Worm (Caenorhabditis elegans) whole organism, L1 larva: Measurements from ENCODE around the gene C08B6.14.

Experiments
- C16A3.4 ChIP-seq: fragments of 150-350 bp; optimal IDR thresholded peaks from 2 replicates; lab custom pipeline; 2014; ENCODE audit warnings: missing biosample characterization, missing genetic modification characterization
- Y116A8C.19 ChIP-seq: sonication (generic microtip); optimal IDR thresholded peaks from 2 replicates; lab custom pipeline; 2016; ENCODE audit warnings: missing compliant biosample characterization, missing genetic modification characterization, borderline replicate concordance
- ama-1 ChIP-seq: fragments of 150-350 bp; optimal IDR thresholded peaks from 2 replicates; lab custom pipeline; 2014
- blmp-1 ChIP-seq: fragments of 150-350 bp; optimal IDR thresholded peaks from 2 replicates; lab custom pipeline; 2014; ENCODE audit warnings: missing biosample characterization, missing genetic modification characterization
- ceh-63 ChIP-seq: fragments of 200-800 bp; sonication (Bioruptor generic); optimal IDR thresholded peaks from 2 replicates; lab custom pipeline; 2018; ENCODE audit warnings: mild to moderate bottlenecking, missing genetic modification characterization, missing compliant biosample characterization
- ceh-88 ChIP-seq: fragments of 200-800 bp; sonication (Bioruptor generic); IDR thresholded peaks from 2 replicates; pipeline ENCODE4 v1.3.6; 2022; ENCODE audit warnings: missing genetic modification characterization, missing compliant biosample characterization
- ceh-90 ChIP-seq: sonication (generic microtip); optimal IDR thresholded peaks from 2 replicates; lab custom pipeline; 2016; ENCODE audit warnings: missing genetic modification characterization, missing compliant biosample characterization
- dpl-1 ChIP-seq, 3 experiments: fragments of 150-350 bp in 2 of 3; sonication (generic microtip) in 1 of 3; optimal IDR thresholded peaks; 2 replicates each; lab custom pipeline; 2014 to 2017; ENCODE audit warnings: missing biosample characterization in 3 of 3, missing genetic modification characterization in 3 of 3, missing genetic modification reagents in 3 of 3
- efl-3 ChIP-seq: fragments of 200-800 bp; sonication (Bioruptor generic); optimal IDR thresholded peaks from 2 replicates; lab custom pipeline; 2018; ENCODE audit warnings: mild to moderate bottlenecking, missing genetic modification characterization, missing compliant biosample characterization
- egl-13 ChIP-seq: sonication (generic microtip); optimal IDR thresholded peaks from 2 replicates; lab custom pipeline; 2016; ENCODE audit warnings: missing genotype, missing genetic modification reagents, missing genetic modification characterization, missing compliant biosample characterization
- egl-27 ChIP-seq, 2 experiments: fragments of 150-350 bp in 1 of 2; sonication (generic microtip); optimal IDR thresholded peaks; 3 replicates each; lab custom pipeline; 2017 to 2018; ENCODE audit warnings: missing biosample characterization in 2 of 2, missing genetic modification characterization in 2 of 2, missing genetic modification reagents in 2 of 2
- elt-2 ChIP-seq: sonication (generic microtip); optimal IDR thresholded peaks from 2 replicates; lab custom pipeline; 2016; ENCODE audit warnings: missing genetic modification characterization, mild to moderate bottlenecking, inconsistent platforms, missing compliant biosample characterization, missing genetic modification reagents
- ets-5 ChIP-seq: fragments of 200-800 bp; sonication (Bioruptor generic); IDR thresholded peaks from 2 replicates; pipeline ENCODE4 v1.3.6; 2022; ENCODE audit warnings: missing genetic modification characterization, missing compliant biosample characterization
- fkh-10 ChIP-seq: sonication (generic microtip); optimal IDR thresholded peaks from 2 replicates; lab custom pipeline; 2017; ENCODE audit warnings: missing biosample characterization, missing genetic modification reagents, missing genetic modification characterization
- fkh-8 ChIP-seq: sonication (generic microtip); optimal IDR thresholded peaks from 2 replicates; lab custom pipeline; 2016; ENCODE audit warnings: mild to moderate bottlenecking, missing genetic modification characterization, missing compliant biosample characterization
- fos-1 ChIP-seq: fragments of 150-350 bp; optimal IDR thresholded peaks from 2 replicates; lab custom pipeline; 2014; ENCODE audit warnings: missing biosample characterization, missing genetic modification characterization
- hlh-17 ChIP-seq: fragments of 200-800 bp; sonication (Bioruptor generic); optimal IDR thresholded peaks from 2 replicates; lab custom pipeline; 2018; ENCODE audit warnings: missing genetic modification characterization, mild to moderate bottlenecking, missing compliant biosample characterization, moderate library complexity, borderline replicate concordance
- hlh-4 ChIP-seq: sonication (generic microtip); optimal IDR thresholded peaks from 2 replicates; lab custom pipeline; 2016; ENCODE audit warnings: mild to moderate bottlenecking, missing genetic modification characterization, missing compliant biosample characterization
- irx-1 ChIP-seq: sonication (generic microtip); optimal IDR thresholded peaks from 2 replicates; lab custom pipeline; 2016; ENCODE audit warnings: missing genetic modification characterization, missing compliant biosample characterization
- isw-1 ChIP-seq: fragments of 200-800 bp; sonication (Bioruptor generic); IDR thresholded peaks from 2 replicates; pipeline ENCODE4 v1.3.6; 2022; ENCODE audit warnings: missing genetic modification characterization, missing compliant biosample characterization
- jun-1 ChIP-seq: fragments of 150-350 bp; optimal IDR thresholded peaks from 2 replicates; lab custom pipeline; 2014; ENCODE audit warnings: missing biosample characterization, missing genetic modification reagents, missing genetic modification characterization
- lin-14 ChIP-seq: fragments of 200-800 bp; sonication (Bioruptor generic); optimal IDR thresholded peaks from 2 replicates; lab custom pipeline; 2018; ENCODE audit warnings: mild to moderate bottlenecking, missing genetic modification characterization, moderate library complexity, missing compliant biosample characterization
- lin-39 ChIP-seq: fragments of 150-350 bp; optimal IDR thresholded peaks from 2 replicates; lab custom pipeline; 2014; ENCODE audit warnings: missing biosample characterization, missing genetic modification reagents, missing genetic modification characterization
- lir-3 ChIP-seq: sonication (generic microtip); optimal IDR thresholded peaks from 2 replicates; lab custom pipeline; 2016; ENCODE audit warnings: mild to moderate bottlenecking, missing genetic modification characterization, moderate library complexity, missing compliant biosample characterization; ENCODE audit not compliant: poor library complexity
- mef-2 ChIP-seq: fragments of 150-350 bp; optimal IDR thresholded peaks from 2 replicates; lab custom pipeline; 2014; ENCODE audit warnings: missing biosample characterization, missing genetic modification characterization
- nhr-20 ChIP-seq: sonication (generic microtip); optimal IDR thresholded peaks from 2 replicates; lab custom pipeline; 2016; ENCODE audit warnings: mild to moderate bottlenecking, missing genetic modification characterization, missing compliant biosample characterization
- nhr-237 ChIP-seq: fragments of 150-350 bp; optimal IDR thresholded peaks from 2 replicates; lab custom pipeline; 2014; ENCODE audit warnings: missing biosample characterization, missing genetic modification characterization
- nhr-28 ChIP-seq: fragments of 150-350 bp; optimal IDR thresholded peaks from 2 replicates; lab custom pipeline; 2014; ENCODE audit warnings: missing biosample characterization, missing genetic modification characterization
- nhr-47 ChIP-seq: sonication (generic microtip); optimal IDR thresholded peaks from 2 replicates; lab custom pipeline; 2016; ENCODE audit warnings: mild to moderate bottlenecking, missing genetic modification characterization, moderate library complexity, missing compliant biosample characterization
- nhr-76 ChIP-seq: sonication (generic microtip); optimal IDR thresholded peaks from 2 replicates; lab custom pipeline; 2017; ENCODE audit warnings: missing biosample characterization, missing genetic modification characterization
- nhr-84 ChIP-seq: sonication (generic microtip); optimal IDR thresholded peaks from 2 replicates; lab custom pipeline; 2017; ENCODE audit warnings: missing biosample characterization, missing genetic modification characterization
- nhr-90 ChIP-seq: sonication (generic microtip); optimal IDR thresholded peaks from 2 replicates; lab custom pipeline; 2016; ENCODE audit warnings: mild to moderate bottlenecking, missing genetic modification characterization, missing compliant biosample characterization; ENCODE audit not compliant: poor library complexity
- pag-3 ChIP-seq: sonication (generic microtip); optimal IDR thresholded peaks from 2 replicates; lab custom pipeline; 2017; ENCODE audit warnings: missing genetic modification characterization, mild to moderate bottlenecking, missing compliant biosample characterization, antibody characterized with exemption, borderline replicate concordance; ENCODE audit not compliant: insufficient read depth
- rnt-1 ChIP-seq: sonication (generic microtip); optimal IDR thresholded peaks from 2 replicates; lab custom pipeline; 2016; ENCODE audit warnings: mild to moderate bottlenecking, missing genetic modification characterization, moderate library complexity, missing compliant biosample characterization
- skn-1 ChIP-seq: fragments of 150-350 bp; optimal IDR thresholded peaks from 2 replicates; lab custom pipeline; 2014; ENCODE audit warnings: missing biosample characterization, missing genetic modification characterization
- snpc-4 ChIP-seq: fragments of 150-350 bp; optimal IDR thresholded peaks from 2 replicates; lab custom pipeline; 2014; ENCODE audit warnings: missing biosample characterization, missing genetic modification characterization
- sox-4 ChIP-seq: sonication (generic microtip); optimal IDR thresholded peaks from 2 replicates; lab custom pipeline; 2016; ENCODE audit warnings: missing genetic modification characterization, missing compliant biosample characterization
- sptf-1 ChIP-seq: fragments of 150-350 bp; optimal IDR thresholded peaks from 2 replicates; lab custom pipeline; 2014; ENCODE audit warnings: missing biosample characterization, missing genetic modification characterization
- tlp-1 ChIP-seq: fragments of 150-350 bp; optimal IDR thresholded peaks from 2 replicates; lab custom pipeline; 2014; ENCODE audit warnings: missing biosample characterization, missing genetic modification characterization
- unc-62 ChIP-seq: fragments of 150-350 bp; optimal IDR thresholded peaks from 2 replicates; lab custom pipeline; 2014; ENCODE audit warnings: missing biosample characterization, missing genetic modification reagents, missing genetic modification characterization
- vab-15 ChIP-seq: sonication (generic microtip); optimal IDR thresholded peaks from 2 replicates; lab custom pipeline; 2017; ENCODE audit warnings: missing genotype, mild to moderate bottlenecking, missing genetic modification characterization, missing compliant biosample characterization
- xbp-1 ChIP-seq: sonication (generic microtip); optimal IDR thresholded peaks from 2 replicates; lab custom pipeline; 2016; ENCODE audit warnings: missing genetic modification characterization, missing compliant biosample characterization
- zag-1 ChIP-seq: fragments of 150-350 bp; optimal IDR thresholded peaks from 2 replicates; lab custom pipeline; 2014; ENCODE audit warnings: missing biosample characterization, missing genetic modification characterization
- ztf-4 ChIP-seq: fragments of 150-350 bp; optimal IDR thresholded peaks from 2 replicates; lab custom pipeline; 2014; ENCODE audit warnings: missing biosample characterization, missing genetic modification characterization

The C08B6.14 gene

DNA sequence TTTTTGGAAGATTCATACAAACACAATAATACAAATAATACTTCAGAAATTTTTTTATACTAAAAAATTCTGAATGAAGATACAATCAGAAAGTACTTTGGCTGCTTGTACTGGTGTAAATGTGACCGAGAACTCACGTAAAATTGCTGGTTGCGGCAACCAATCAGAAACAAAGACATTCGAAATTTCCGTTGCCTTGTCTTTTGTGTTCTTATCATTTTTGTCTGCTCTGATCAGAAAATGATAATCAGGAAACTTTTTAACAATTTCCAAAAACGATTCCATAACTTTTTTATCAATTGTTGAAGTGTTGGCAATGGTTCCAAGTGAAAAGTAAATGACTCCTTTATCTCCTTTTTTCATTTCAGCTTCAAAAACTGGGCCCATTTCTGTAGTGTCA is 4.9 kb downstream of the C08B6.14 start:
- TF ChIP-seq zag-1: no peak
- TF ChIP-seq nhr-90 (tag; lab: Kevin White, UChicago): no peak
- no peak for TF ChIP-seq isw-1 (GFP tag; lab: Robert Waterston, UW)
- peak; percentile 10 for TF ChIP-seq lin-14 (GFP tag; lab: Kevin White, UChicago)
- peak; percentile 77 for TF ChIP-seq elt-2 (tag; lab: Kevin White, UChicago)
- TF ChIP-seq, all 84 proteins: peak for 2

DNA sequence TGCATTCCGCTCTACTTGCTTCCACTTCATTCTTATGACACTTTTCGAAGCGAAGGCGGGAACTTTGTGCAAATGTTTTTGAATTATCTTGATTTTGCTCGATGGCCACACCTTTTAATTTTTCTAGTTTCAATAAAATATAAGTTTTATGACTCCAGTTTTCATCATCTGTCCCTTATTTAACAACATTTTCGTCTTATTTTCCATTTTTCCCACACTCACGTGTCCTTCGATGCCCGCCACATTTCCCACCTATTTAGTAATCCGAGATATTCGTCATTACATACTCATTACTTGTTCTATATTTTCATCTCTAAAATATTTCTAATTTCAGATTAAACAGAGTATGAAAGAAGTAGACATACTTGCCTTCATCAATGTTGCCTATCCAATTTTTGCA is 7.4 kb downstream of the C08B6.14 start, which contains the start of gene srd-49:
srd-49 (plus strand) TSS at position 301 of the 400 bp plus-strand sequence.
- no peak for TF ChIP-seq nhr-20 (tag; lab: Kevin White, UChicago)
- no peak for TF ChIP-seq sptf-1 (tag; lab: Kevin White, UChicago)
- no peak for TF ChIP-seq hlh-17 (GFP tag; lab: Kevin White, UChicago)
- no peak for TF ChIP-seq mef-2 (tag; lab: Kevin White, UChicago)
- no peak for TF ChIP-seq Y116A8C.19
- TF ChIP-seq skn-1: no peak
- TF ChIP-seq ceh-63 (GFP tag; lab: Kevin White, UChicago): no peak
- TF ChIP-seq ztf-4: no peak
- TF ChIP-seq lin-14 (GFP tag; lab: Kevin White, UChicago): no peak
- no peak for TF ChIP-seq ceh-88 (GFP tag; lab: Robert Waterston, UW)
- no peak for TF ChIP-seq egl-13
- TF ChIP-seq nhr-76 (tag; lab: Kevin White, UChicago): no peak
- TF ChIP-seq fkh-8: no peak
- no peak for TF ChIP-seq lin-39 (tag; lab: Kevin White, UChicago)
- no peak for TF ChIP-seq nhr-28 (tag; lab: Kevin White, UChicago)
- TF ChIP-seq elt-2 (tag; lab: Kevin White, UChicago): no peak
- no peak for TF ChIP-seq sox-4 (tag; lab: Kevin White, UChicago)
- TF ChIP-seq snpc-4: no peak
- TF ChIP-seq lir-3 (tag; lab: Kevin White, UChicago): no peak

DNA sequence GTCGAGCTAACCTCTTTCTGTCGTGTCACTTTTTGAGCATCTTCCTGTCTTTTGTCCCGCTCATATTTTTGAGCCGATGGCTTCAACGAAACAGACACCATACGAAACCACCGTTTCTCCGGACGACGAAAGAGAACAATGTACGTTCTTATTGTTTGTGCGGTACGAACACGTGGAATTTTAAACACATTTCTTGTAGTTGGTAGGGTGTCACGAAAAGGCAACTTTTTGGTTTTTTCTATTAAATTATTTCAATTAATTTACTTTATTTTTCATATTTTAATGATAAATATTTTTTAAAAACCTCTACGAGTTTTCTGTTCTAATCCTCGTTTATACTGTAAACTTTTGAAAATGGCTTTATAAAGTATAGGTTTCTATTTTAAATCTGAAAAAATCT is 10.7 kb downstream of the C08B6.14 start, which contains the start of gene R04B5.11:
R04B5.11 (minus strand) TSS at position 101 of the 400 bp plus-strand sequence.
- TF ChIP-seq ceh-88 (GFP tag; lab: Robert Waterston, UW) (no peak), nhr-47 (tag; lab: Kevin White, UChicago) (no peak), fkh-10 (GFP tag; lab: Kevin White, UChicago) (no peak), hlh-4 (no peak), tlp-1 (tag; lab: Kevin White, UChicago) (no peak), pag-3 (tag; lab: Kevin White, UChicago) (no peak), xbp-1 (no peak), Y116A8C.19 (no peak), unc-62 (GFP tag; lab: Kevin White, UChicago) (no peak), jun-1 (no peak), nhr-84 (no peak), egl-27 (tag; optimal IDR thresholded peaks at IDR 0.05; lab: Kevin White, UChicago) (no peak)
- TF ChIP-seq, all 84 proteins: peak for 0

DNA sequence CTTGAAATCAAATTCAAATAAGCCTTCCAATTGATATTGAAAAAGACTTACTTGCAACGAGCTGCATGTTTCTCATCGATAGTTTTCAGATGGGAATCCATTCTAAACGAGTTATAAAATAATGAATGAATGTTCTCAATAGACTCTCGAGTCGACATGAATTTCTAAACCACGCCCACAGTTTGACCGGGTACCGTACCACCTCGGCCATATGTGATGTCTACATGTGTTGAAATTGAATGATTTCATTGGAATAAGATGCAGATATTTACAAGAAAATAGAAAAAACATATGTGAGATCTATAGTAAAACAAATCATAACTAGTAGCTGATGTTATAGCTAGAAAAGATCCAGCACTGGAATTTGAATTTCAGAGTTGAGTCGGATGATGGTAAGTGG is 11.4 kb downstream of the C08B6.14 start, which contains the start of gene R04B5.7:
R04B5.7 (minus strand) TSS at position 101 of the 400 bp plus-strand sequence.
- no peak for TF ChIP-seq nhr-84
- TF ChIP-seq ceh-90 (tag; lab: Kevin White, UChicago): no peak
- TF ChIP-seq lin-39 (tag; lab: Kevin White, UChicago): no peak
- TF ChIP-seq fos-1 (tag; lab: Kevin White, UChicago): no peak
- TF ChIP-seq irx-1 (tag; lab: Kevin White, UChicago): no peak

DNA sequence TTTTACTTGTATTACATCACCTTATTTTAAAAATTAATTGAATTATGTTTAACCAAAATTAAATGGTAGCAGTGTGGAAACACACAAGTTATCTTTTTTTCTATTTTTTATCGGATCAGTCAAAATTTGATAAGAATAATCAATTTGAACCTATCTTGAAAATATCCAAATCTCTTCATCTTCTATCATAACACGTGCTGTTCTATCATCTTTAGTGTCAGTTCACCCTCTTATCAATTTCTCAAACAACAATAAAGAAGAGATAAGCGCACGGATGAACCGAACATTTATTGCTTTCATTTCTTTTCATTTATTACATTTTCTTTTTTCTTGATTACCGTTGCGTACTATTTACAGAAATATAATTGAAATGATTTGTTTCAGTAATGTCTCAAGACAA is 14.7 kb downstream of the C08B6.14 start, which contains the start of gene R04B5.5:
R04B5.5 (plus strand) TSS at position 378 of the 400 bp plus-strand sequence.
- no peak for TF ChIP-seq C16A3.4 (tag; lab: Kevin White, UChicago)
- TF ChIP-seq skn-1: no peak
- no peak for TF ChIP-seq ama-1
- no peak for TF ChIP-seq efl-3 (GFP tag; lab: Kevin White, UChicago)
- no peak for TF ChIP-seq ets-5 (GFP tag; lab: Robert Waterston, UW)
- no peak for TF ChIP-seq hlh-4
- no peak for TF ChIP-seq lin-39 (tag; lab: Kevin White, UChicago)
- no peak for TF ChIP-seq dpl-1 (GFP tag; optimal IDR thresholded peaks at IDR 0.05; lab: Kevin White, UChicago)
- no peak for TF ChIP-seq rnt-1
- TF ChIP-seq lin-14 (GFP tag; lab: Kevin White, UChicago): peak; percentile 82
- TF ChIP-seq sptf-1 (tag; lab: Kevin White, UChicago): no peak
- TF ChIP-seq fkh-10 (GFP tag; lab: Kevin White, UChicago): no peak
- TF ChIP-seq nhr-28 (tag; lab: Kevin White, UChicago): no peak
- TF ChIP-seq blmp-1 (tag; lab: Kevin White, UChicago): peak; percentile 75
- TF ChIP-seq tlp-1 (tag; lab: Kevin White, UChicago): peak; percentile 1
- no peak for TF ChIP-seq sox-4 (tag; lab: Kevin White, UChicago)
- no peak for TF ChIP-seq fos-1 (tag; lab: Kevin White, UChicago)
- TF ChIP-seq vab-15: no peak
- no peak for TF ChIP-seq nhr-237
- TF ChIP-seq egl-13: no peak
